Worm (Caenorhabditis elegans) whole organism, midembryonic: ENCODE data around the gene hrg-4.
"Not testable (repeated sequence)": the region's sequence is repeated elsewhere in the genome, so short reads cannot be mapped to it uniquely, and the experiment has no call there.

Experiments used
- T22C8.4 ChIP-seq: fragments of 200-800 bp; sonication (Bioruptor generic); IDR thresholded peaks from 2 replicates; pipeline ENCODE4 v1.3.6; 2022; ENCODE audit warnings: missing genetic modification characterization, missing compliant biosample characterization
- cog-1 ChIP-seq: sonication (generic microtip); optimal IDR thresholded peaks from 2 replicates; lab custom pipeline; 2016; ENCODE audit warnings: missing genetic modification characterization, missing compliant biosample characterization
- flt-1 ChIP-seq: fragments of 200-800 bp; sonication (Bioruptor generic); IDR thresholded peaks from 2 replicates; pipeline ENCODE4 v1.3.6; 2022; ENCODE audit warnings: missing genetic modification characterization, missing compliant biosample characterization
- klf-2 ChIP-seq: fragments of 200-800 bp; sonication (Bioruptor generic); conservative IDR thresholded peaks from 2 replicates; pipeline ENCODE4 v1.3.6; 2022; ENCODE audit warnings: missing genetic modification reagents, missing genetic modification characterization, missing compliant biosample characterization
- med-1 ChIP-seq: sonication (generic microtip); optimal IDR thresholded peaks from 2 replicates; lab custom pipeline; 2017; ENCODE audit warnings: missing genetic modification characterization, mild to moderate bottlenecking, missing compliant biosample characterization, antibody characterized with exemption, missing genetic modification reagents; ENCODE audit not compliant: insufficient read depth
- ref-1 ChIP-seq: fragments of 200-800 bp; sonication (Bioruptor generic); conservative IDR thresholded peaks from 2 replicates; pipeline ENCODE4 v1.3.6; 2022; ENCODE audit warnings: missing genetic modification reagents, missing genetic modification characterization, missing compliant biosample characterization
- tab-1 ChIP-seq: fragments of 200-800 bp; sonication (Bioruptor generic); IDR thresholded peaks from 2 replicates; pipeline ENCODE4 v1.3.6; 2022; ENCODE audit warnings: missing genetic modification characterization, missing compliant biosample characterization
- ztf-23 ChIP-seq: fragments of 200-800 bp; sonication (Bioruptor generic); IDR thresholded peaks from 2 replicates; pipeline ENCODE4 v1.3.6; 2022; ENCODE audit warnings: missing genetic modification reagents, missing genetic modification characterization, missing compliant biosample characterization
- ztf-29 ChIP-seq: fragments of 200-800 bp; sonication (Bioruptor generic); IDR thresholded peaks from 2 replicates; pipeline ENCODE4 v1.3.6; 2022; ENCODE audit warnings: missing genetic modification reagents, missing genetic modification characterization, missing compliant biosample characterization

Gene hrg-4

ce11 chrIV:11008996-11009395 is 21.8 kb downstream of the hrg-4 start, which contains the start of gene F13H10.6:
F13H10.6 (plus strand) TSS chrIV:11009296.
- no peak for TF ChIP-seq tab-1 (GFP tag; lab: Robert Waterston, UW)
- TF ChIP-seq ztf-29 = no peak
- no peak for TF ChIP-seq flt-1
- no peak for TF ChIP-seq T22C8.4 (GFP tag; lab: Robert Waterston, UW)
- TF ChIP-seq med-1 (GFP tag; lab: Kevin White, UChicago) = no peak
- no peak for TF ChIP-seq klf-2
- TF ChIP-seq ref-1 (GFP tag; lab: Robert Waterston, UW) = no peak
- no peak for TF ChIP-seq ztf-23 (GFP tag; lab: Robert Waterston, UW)
- TF ChIP-seq cog-1 = no peak

ce11 chrIV:11008255-11008654 is 22.5 kb downstream of the hrg-4 start:
- TF ChIP-seq cog-1 (no peak), tab-1 (GFP tag; lab: Robert Waterston, UW) (no peak), T22C8.4 (GFP tag; lab: Robert Waterston, UW) (no peak), flt-1 (no peak), ztf-23 (GFP tag; lab: Robert Waterston, UW) (no peak)

- no peak for TF ChIP-seq klf-2
- TF ChIP-seq flt-1 = no peak
- TF ChIP-seq med-1 (GFP tag; lab: Kevin White, UChicago) = no peak
- no peak for TF ChIP-seq cog-1
- TF ChIP-seq tab-1 (GFP tag; lab: Robert Waterston, UW) = no peak
- no peak for TF ChIP-seq ztf-29
- TF ChIP-seq T22C8.4 (GFP tag; lab: Robert Waterston, UW) = no peak
- TF ChIP-seq ztf-23 (GFP tag; lab: Robert Waterston, UW) = no peak
- no peak for TF ChIP-seq ref-1 (GFP tag; lab: Robert Waterston, UW)
These were observed 23.9 kb downstream of the hrg-4 start for ce11 chrIV:11006868-11007267.

ce11 chrIV:11006383-11006782 is 24.4 kb downstream of the hrg-4 start:
- TF ChIP-seq ztf-23 (GFP tag; lab: Robert Waterston, UW) = no peak

- TF ChIP-seq klf-2 = no peak
- no peak for TF ChIP-seq ref-1 (GFP tag; lab: Robert Waterston, UW)
- no peak for TF ChIP-seq med-1 (GFP tag; lab: Kevin White, UChicago)
- TF ChIP-seq tab-1 (GFP tag; lab: Robert Waterston, UW) = no peak
- no peak for TF ChIP-seq T22C8.4 (GFP tag; lab: Robert Waterston, UW)
These were observed 26.5 kb downstream of the hrg-4 start, which contains the start of gene F13H10.1 for ce11 chrIV:11004273-11004672. F13H10.1 (plus strand) TSS chrIV:11004573.

ce11 chrIV:11001614-11002013 is 29.2 kb downstream of the hrg-4 start, which contains the start of gene F13H10.9:
F13H10.9 (plus strand) TSS chrIV:11001914.
- no peak for TF ChIP-seq cog-1
- no peak for TF ChIP-seq ref-1 (GFP tag; lab: Robert Waterston, UW)
- no peak for TF ChIP-seq T22C8.4 (GFP tag; lab: Robert Waterston, UW)
- TF ChIP-seq med-1 (GFP tag; lab: Kevin White, UChicago) = no peak
- TF ChIP-seq ztf-23 (GFP tag; lab: Robert Waterston, UW) = no peak
- no peak for TF ChIP-seq klf-2
- no peak for TF ChIP-seq flt-1
- TF ChIP-seq tab-1 (GFP tag; lab: Robert Waterston, UW) = no peak
- no peak for TF ChIP-seq ztf-29

- TF ChIP-seq klf-2 (no peak), ref-1 (GFP tag; lab: Robert Waterston, UW) (no peak), flt-1 (no peak), tab-1 (GFP tag; lab: Robert Waterston, UW) (no peak), ztf-23 (GFP tag; lab: Robert Waterston, UW) (no peak), med-1 (GFP tag; lab: Kevin White, UChicago) (no peak), T22C8.4 (GFP tag; lab: Robert Waterston, UW) (no peak), cog-1 (no peak), ztf-29 (no peak)
These were observed 40.1 kb downstream of the hrg-4 start, which contains the start of gene F13H10.5 for ce11 chrIV:10990699-10991098. F13H10.5 (plus strand) TSS chrIV:10990999.

ce11 chrIV:10987342-10987945 is 43.3 kb downstream of the hrg-4 start, which contains the start of gene Y43E12A.3:
Y43E12A.3 (plus strand) TSS chrIV:10987895.
- TF ChIP-seq med-1 (GFP tag; lab: Kevin White, UChicago); T22C8.4 (GFP tag; lab: Robert Waterston, UW); ztf-29: not testable (repeated sequence)

- no peak for TF ChIP-seq cog-1
- no peak for TF ChIP-seq T22C8.4 (GFP tag; lab: Robert Waterston, UW)
- no peak for TF ChIP-seq ref-1 (GFP tag; lab: Robert Waterston, UW)
- TF ChIP-seq tab-1 (GFP tag; lab: Robert Waterston, UW) = no peak
- TF ChIP-seq med-1 (GFP tag; lab: Kevin White, UChicago) = no peak
- TF ChIP-seq ztf-29 = no peak
- no peak for TF ChIP-seq flt-1
- TF ChIP-seq ztf-23 (GFP tag; lab: Robert Waterston, UW) = no peak
- TF ChIP-seq klf-2 = no peak
These were observed 45.2 kb downstream of the hrg-4 start, which contains the start of gene cyb-2.1 for ce11 chrIV:10985568-10986035. cyb-2.1 (plus strand) TSS chrIV:10985985.

ce11 chrIV:10981761-10982160 is 49.0 kb downstream of the hrg-4 start, which contains the start of gene Y43E12A.2:
Y43E12A.2 (plus strand) TSS chrIV:10982061.
- no peak for TF ChIP-seq ztf-23 (GFP tag; lab: Robert Waterston, UW)
- no peak for TF ChIP-seq T22C8.4 (GFP tag; lab: Robert Waterston, UW)
- TF ChIP-seq flt-1 = no peak
- no peak for TF ChIP-seq med-1 (GFP tag; lab: Kevin White, UChicago)
- no peak for TF ChIP-seq klf-2
- no peak for TF ChIP-seq tab-1 (GFP tag; lab: Robert Waterston, UW)
- no peak for TF ChIP-seq ref-1 (GFP tag; lab: Robert Waterston, UW)
- no peak for TF ChIP-seq ztf-29
- TF ChIP-seq cog-1 = no peak
